Fruit fly (Drosophila melanogaster): ENCODE results near the gene alpha-PheRS.

DNA sequence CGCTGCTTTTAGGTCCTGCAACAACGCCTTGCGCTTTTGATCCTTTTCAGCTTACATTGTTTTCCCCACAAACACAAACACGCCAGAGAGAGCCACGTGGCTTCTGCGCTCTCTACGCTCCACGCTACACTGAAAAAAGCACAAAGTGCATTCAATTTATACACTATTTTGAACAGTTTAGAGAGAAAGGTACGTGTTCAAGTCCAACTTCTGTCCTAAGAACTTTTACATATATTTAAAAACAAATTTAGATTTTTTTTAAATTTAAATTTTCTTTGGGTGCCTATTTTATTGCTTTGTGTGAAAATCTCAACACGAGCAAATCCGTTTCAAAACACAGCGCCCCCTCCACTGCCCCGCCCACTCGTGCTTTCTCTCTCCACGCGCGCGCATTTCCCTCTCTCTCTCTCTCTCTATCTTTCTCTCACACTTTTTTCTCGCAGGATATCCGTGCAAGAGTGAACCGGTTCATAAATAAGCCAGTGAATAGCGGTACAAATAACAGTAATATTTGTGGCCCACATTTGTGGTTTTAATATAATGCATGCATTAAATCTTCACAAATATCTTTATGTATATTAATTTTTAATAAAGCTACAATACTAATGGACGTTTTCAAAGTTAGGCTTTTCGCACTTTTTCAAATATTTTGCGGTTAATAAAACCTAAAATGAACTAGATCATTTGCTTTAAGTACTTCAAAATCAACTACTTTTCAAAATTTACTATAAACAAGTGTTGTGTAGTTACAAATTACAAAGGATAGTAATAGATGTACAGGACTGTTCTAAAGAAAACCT is 45.2 kb downstream of the alpha-PheRS start:
- TF ChIP-seq CG13204 (GFP tag; optimal IDR thresholded peaks at IDR 0.05) (peak; percentile 46), CG14655 (GFP tag; optimal IDR thresholded peaks at IDR 0.05) (peak; percentile 83), CG34367 (tag; optimal IDR thresholded peaks at IDR 0.05) (peak; percentile 71), rn (GFP tag; IDR thresholded peaks at IDR 0.05) (peak; percentile 25; the same call in 1 of the 2 replicates), CG32121 (GFP tag; IDR thresholded peaks at IDR 0.05) (peak; percentile 87), CG17806 (tag; optimal IDR thresholded peaks at IDR 0.05) (peak; percentile 79), Snoo (tag; optimal IDR thresholded peaks at IDR 0.05) (peak; percentile 54), CG8301 (tag; optimal IDR thresholded peaks at IDR 0.05) (peak; percentile 75), CG10348 (GFP tag; IDR thresholded peaks at IDR 0.05) (0 out of 2 replicates have a peak, but pooled peaks have one; percentile 24), CG12605 (GFP tag; IDR thresholded peaks at IDR 0.05) (peak; percentile 85), Pif1A (GFP tag; optimal IDR thresholded peaks at IDR 0.05) (peak; percentile 78)

Measured in whole organism, pupa.